Fruit fly (Drosophila melanogaster) whole organism, embryonic: ENCODE measurements around the gene CG6652.

Experiments
- Blimp-1 ChIP-seq: fragments of 200-800 bp; sonication (Bioruptor generic); optimal IDR thresholded peaks from 3 replicates; lab custom pipeline; 2018; ENCODE audit warnings: missing biosample characterization, missing genetic modification characterization, mild to moderate bottlenecking, moderate library complexity, missing genetic modification reagents
- CG10431 ChIP-seq: fragments of 200-800 bp; sonication (Bioruptor generic); optimal IDR thresholded peaks from 3 replicates; lab custom pipeline; 2018; ENCODE audit warnings: missing biosample characterization, mild to moderate bottlenecking, missing genetic modification characterization
- CG11085 ChIP-seq: fragments of 200-800 bp; sonication (Bioruptor generic); IDR thresholded peaks from 2 replicates; pipeline ENCODE4 v1.3.6; 2022; ENCODE audit warnings: missing biosample characterization, missing genetic modification characterization
- CG11093 ChIP-seq: fragments of 200-800 bp; sonication (Bioruptor generic); IDR thresholded peaks from 3 replicates; pipeline ENCODE4 v1.3.6; 2022; ENCODE audit warnings: missing biosample characterization, missing genetic modification characterization
- CG1233 ChIP-seq: fragments of 200-800 bp; sonication (Bioruptor generic); optimal IDR thresholded peaks from 4 replicates; lab custom pipeline; 2018; ENCODE audit warnings: missing biosample characterization, mild to moderate bottlenecking, missing genetic modification characterization
- CG15011 ChIP-seq: fragments of 200-800 bp; sonication (Bioruptor generic); optimal IDR thresholded peaks from 3 replicates; lab custom pipeline; 2018; ENCODE audit warnings: missing biosample characterization, mild to moderate bottlenecking, missing genetic modification characterization
- CG15479 ChIP-seq: fragments of 200-800 bp; sonication (Bioruptor generic); optimal IDR thresholded peaks from 3 replicates; lab custom pipeline; 2019; ENCODE audit warnings: missing biosample characterization, mild to moderate bottlenecking, missing genetic modification characterization, moderate library complexity
- CG2129 ChIP-seq: fragments of 200-800 bp; sonication (Bioruptor generic); IDR thresholded peaks from 2 replicates; pipeline ENCODE4 v1.3.6; 2022; ENCODE audit warnings: missing biosample characterization, missing genetic modification characterization; ENCODE audit not compliant: partially characterized antibody
- CG33213 ChIP-seq: fragments of 200-800 bp; sonication (Bioruptor generic); optimal IDR thresholded peaks from 3 replicates; lab custom pipeline; 2016; ENCODE audit warnings: missing biosample characterization, missing genetic modification characterization
- CG3407 ChIP-seq: fragments of 200-800 bp; sonication (Bioruptor generic); optimal IDR thresholded peaks from 2 replicates; lab custom pipeline; 2018; ENCODE audit warnings: missing biosample characterization, mild to moderate bottlenecking, missing genetic modification characterization
- CG3726 ChIP-seq: fragments of 200-800 bp; sonication (Bioruptor generic); IDR thresholded peaks from 3 replicates; pipeline ENCODE4, ENCODE4 v1.3.6; 2022; ENCODE audit warnings: missing biosample characterization, missing genetic modification characterization
- CG4707 ChIP-seq: fragments of 200-800 bp; sonication (Bioruptor generic); optimal IDR thresholded peaks from 2 replicates; lab custom pipeline; 2018; ENCODE audit warnings: missing biosample characterization, mild to moderate bottlenecking, missing genetic modification characterization, moderate library complexity
- CG6254 ChIP-seq: fragments of 200-800 bp; sonication (Bioruptor generic); optimal IDR thresholded peaks from 3 replicates; lab custom pipeline; 2017; ENCODE audit warnings: mild to moderate bottlenecking, missing biosample characterization, missing genetic modification reagents, missing genetic modification characterization
- CG6654 ChIP-seq: fragments of 200-800 bp; sonication (Bioruptor generic); optimal IDR thresholded peaks from 2 replicates; lab custom pipeline; 2017; ENCODE audit warnings: missing biosample characterization, mild to moderate bottlenecking, missing genetic modification characterization
- CG7372 ChIP-seq: fragments of 200-800 bp; sonication (Bioruptor generic); IDR thresholded peaks from 2 replicates; pipeline ENCODE4 v1.3.6; 2022; ENCODE audit warnings: missing biosample characterization, missing genetic modification characterization
- CG7745 ChIP-seq: fragments of 200-800 bp; sonication (Bioruptor generic); optimal IDR thresholded peaks from 2 replicates; lab custom pipeline; 2018; ENCODE audit warnings: missing biosample characterization, mild to moderate bottlenecking, missing genetic modification characterization, moderate library complexity
- CG8089 ChIP-seq: fragments of 200-800 bp; sonication (Bioruptor generic); optimal IDR thresholded peaks from 3 replicates; lab custom pipeline; 2016; ENCODE audit warnings: missing biosample characterization, missing genetic modification characterization
- CG9609 ChIP-seq: fragments of 200-800 bp; sonication (Bioruptor generic); optimal IDR thresholded peaks from 3 replicates; lab custom pipeline; 2016; ENCODE audit warnings: missing biosample characterization, missing genetic modification characterization
- Drgx ChIP-seq: fragments of 200-800 bp; sonication (Bioruptor generic); IDR thresholded peaks from 2 replicates; pipeline ENCODE4 v1.3.6; 2022; ENCODE audit warnings: missing biosample characterization, missing genetic modification characterization
- Gsc ChIP-seq: fragments of 200-800 bp; sonication (Bioruptor generic); IDR thresholded peaks from 2 replicates; pipeline ENCODE4 v1.3.6; 2022; ENCODE audit warnings: missing biosample characterization, missing genetic modification characterization
- H2.0 ChIP-seq: fragments of 200-800 bp; sonication (Bioruptor generic); IDR thresholded peaks from 2 replicates; pipeline ENCODE4 v1.3.6; 2022; ENCODE audit warnings: missing biosample characterization, missing genetic modification characterization
- HLH3B ChIP-seq: fragments of 200-800 bp; sonication (Bioruptor generic); IDR thresholded peaks from 2 replicates; pipeline ENCODE4 v1.3.6; 2022; ENCODE audit warnings: missing biosample characterization, missing genetic modification characterization
- Hr39 ChIP-seq: fragments of >200 bp; optimal IDR thresholded peaks from 2 replicates; lab custom pipeline; 2017
- Hr51 ChIP-seq, 2 experiments: fragments of 200-800 bp; sonication (Bioruptor generic); optimal IDR thresholded peaks; 2 replicates in 1 of 2; 3 replicates in 1 of 2; lab custom pipeline; 2016 to 2018; ENCODE audit warnings: missing biosample characterization in 2 of 2, missing genetic modification characterization in 2 of 2, mild to moderate bottlenecking in 1 of 2, moderate library complexity in 1 of 2
- Med ChIP-seq: fragments of 200-800 bp; sonication (Bioruptor generic); peaks from one replicate; lab custom pipeline; 2016; ENCODE audit warnings: missing biosample characterization, missing genetic modification characterization, mild to moderate bottlenecking, inconsistent platforms, moderate library complexity
- Xrp1 ChIP-seq: fragments of 200-800 bp; sonication (Bioruptor generic); IDR thresholded peaks from 2 replicates; pipeline ENCODE4 v1.3.6; 2022; ENCODE audit warnings: missing biosample characterization, missing genetic modification characterization
- abd-A ChIP-seq: fragments of 200-800 bp; sonication (Bioruptor generic); optimal IDR thresholded peaks from 3 replicates; lab custom pipeline; 2019; ENCODE audit warnings: missing biosample characterization, mild to moderate bottlenecking, missing genetic modification characterization, moderate library complexity
- cg ChIP-seq: fragments of 200-800 bp; sonication (Bioruptor generic); optimal IDR thresholded peaks from 3 replicates; lab custom pipeline; 2019; ENCODE audit warnings: missing biosample characterization, mild to moderate bottlenecking, missing genetic modification characterization, moderate library complexity
- chif ChIP-seq, 2 experiments: fragments of 200-800 bp; sonication (Bioruptor generic); optimal IDR thresholded peaks; 3 replicates each; lab custom pipeline; 2016; ENCODE audit warnings: missing biosample characterization in 2 of 2, missing genetic modification characterization in 2 of 2
- chm ChIP-seq: fragments of 200-800 bp; sonication (Bioruptor generic); IDR thresholded peaks from 2 replicates; pipeline ENCODE4 v1.3.6; 2022; ENCODE audit warnings: missing biosample characterization, missing genetic modification characterization
- ci ChIP-seq: fragments of 200-800 bp; sonication (Bioruptor generic); IDR thresholded peaks from 3 replicates; pipeline ENCODE4 v1.3.6; 2022; ENCODE audit warnings: missing biosample characterization, missing genetic modification characterization
- dmrt99B ChIP-seq: fragments of 200-800 bp; sonication (Bioruptor generic); optimal IDR thresholded peaks from 2 replicates; lab custom pipeline; 2018; ENCODE audit warnings: missing biosample characterization, mild to moderate bottlenecking, missing genetic modification characterization, moderate library complexity
- exex ChIP-seq: fragments of 200-800 bp; sonication (Bioruptor generic); optimal IDR thresholded peaks from 4 replicates; lab custom pipeline; 2018; ENCODE audit warnings: missing biosample characterization, mild to moderate bottlenecking, missing genetic modification characterization, moderate library complexity
- hth ChIP-seq: fragments of >200 bp; optimal IDR thresholded peaks from 2 replicates; lab custom pipeline; 2017; ENCODE audit warnings: inconsistent platforms
- inv ChIP-seq: fragments of 200-800 bp; sonication (Bioruptor generic); IDR thresholded peaks from 2 replicates; pipeline ENCODE4 v1.3.6; 2022; ENCODE audit warnings: missing biosample characterization, missing genetic modification characterization; ENCODE audit not compliant: partially characterized antibody
- kay ChIP-seq: fragments of 200-800 bp; sonication (Bioruptor generic); optimal IDR thresholded peaks from 2 replicates; lab custom pipeline; 2016; ENCODE audit warnings: missing biosample characterization, missing genetic modification characterization
- knrl ChIP-seq: fragments of 200-800 bp; sonication (Bioruptor generic); IDR thresholded peaks from 3 replicates; pipeline ENCODE4 v1.3.6; 2022; ENCODE audit warnings: missing biosample characterization, missing genetic modification characterization; ENCODE audit not compliant: partially characterized antibody
- lmd ChIP-seq: fragments of 200-800 bp; sonication (Bioruptor generic); IDR thresholded peaks from 2 replicates; pipeline ENCODE4 v1.3.6; 2022; ENCODE audit warnings: missing biosample characterization, missing genetic modification characterization
- nom ChIP-seq: fragments of 200-800 bp; sonication (Bioruptor generic); optimal IDR thresholded peaks from 2 replicates; lab custom pipeline; 2017; ENCODE audit warnings: missing biosample characterization, missing genetic modification characterization, mild to moderate bottlenecking, moderate library complexity, missing genetic modification reagents
- pho ChIP-seq: fragments of 200-800 bp; sonication (Bioruptor generic); optimal IDR thresholded peaks from 2 replicates; lab custom pipeline; 2016; ENCODE audit warnings: missing biosample characterization, missing genetic modification characterization
- rib ChIP-seq: fragments of 200-800 bp; sonication (Bioruptor generic); IDR thresholded peaks from 2 replicates; pipeline ENCODE4 v1.3.6; 2022; ENCODE audit warnings: missing biosample characterization, missing genetic modification characterization
- schlank ChIP-seq: fragments of 200-800 bp; sonication (Bioruptor generic); optimal IDR thresholded peaks from 2 replicates; lab custom pipeline; 2018; ENCODE audit warnings: missing biosample characterization, mild to moderate bottlenecking, missing genetic modification characterization
- seq ChIP-seq: fragments of 200-800 bp; sonication (Bioruptor generic); IDR thresholded peaks from 2 replicates; pipeline ENCODE4 v1.3.6; 2022; ENCODE audit warnings: missing biosample characterization, missing genetic modification characterization
- slbo ChIP-seq: fragments of 200-800 bp; sonication (Bioruptor generic); IDR thresholded peaks from 2 replicates; pipeline ENCODE4 v1.3.6; 2022; ENCODE audit warnings: missing biosample characterization, missing genetic modification characterization
- slou ChIP-seq: fragments of 200-800 bp; sonication (Bioruptor generic); optimal IDR thresholded peaks from 3 replicates; lab custom pipeline; 2016; ENCODE audit warnings: missing biosample characterization, missing genetic modification characterization
- so ChIP-seq: fragments of 200-800 bp; sonication (Bioruptor generic); IDR thresholded peaks from 3 replicates; pipeline ENCODE4 v1.3.6; 2022; ENCODE audit warnings: missing biosample characterization, missing genetic modification characterization
- stc ChIP-seq: fragments of 200-800 bp; sonication (Bioruptor generic); IDR thresholded peaks from 2 replicates; pipeline ENCODE4 v1.3.6; 2022; ENCODE audit warnings: missing biosample characterization, missing genetic modification characterization
- tgo ChIP-seq: fragments of 200-800 bp; sonication (Bioruptor generic); IDR thresholded peaks from 3 replicates; pipeline ENCODE4 v1.3.6; 2022; ENCODE audit warnings: missing biosample characterization, missing genetic modification characterization
- usp ChIP-seq: fragments of >200 bp; optimal IDR thresholded peaks from 2 replicates; lab custom pipeline; 2017; ENCODE audit warnings: missing biosample characterization, missing genetic modification characterization

The CG6652 gene

DNA sequence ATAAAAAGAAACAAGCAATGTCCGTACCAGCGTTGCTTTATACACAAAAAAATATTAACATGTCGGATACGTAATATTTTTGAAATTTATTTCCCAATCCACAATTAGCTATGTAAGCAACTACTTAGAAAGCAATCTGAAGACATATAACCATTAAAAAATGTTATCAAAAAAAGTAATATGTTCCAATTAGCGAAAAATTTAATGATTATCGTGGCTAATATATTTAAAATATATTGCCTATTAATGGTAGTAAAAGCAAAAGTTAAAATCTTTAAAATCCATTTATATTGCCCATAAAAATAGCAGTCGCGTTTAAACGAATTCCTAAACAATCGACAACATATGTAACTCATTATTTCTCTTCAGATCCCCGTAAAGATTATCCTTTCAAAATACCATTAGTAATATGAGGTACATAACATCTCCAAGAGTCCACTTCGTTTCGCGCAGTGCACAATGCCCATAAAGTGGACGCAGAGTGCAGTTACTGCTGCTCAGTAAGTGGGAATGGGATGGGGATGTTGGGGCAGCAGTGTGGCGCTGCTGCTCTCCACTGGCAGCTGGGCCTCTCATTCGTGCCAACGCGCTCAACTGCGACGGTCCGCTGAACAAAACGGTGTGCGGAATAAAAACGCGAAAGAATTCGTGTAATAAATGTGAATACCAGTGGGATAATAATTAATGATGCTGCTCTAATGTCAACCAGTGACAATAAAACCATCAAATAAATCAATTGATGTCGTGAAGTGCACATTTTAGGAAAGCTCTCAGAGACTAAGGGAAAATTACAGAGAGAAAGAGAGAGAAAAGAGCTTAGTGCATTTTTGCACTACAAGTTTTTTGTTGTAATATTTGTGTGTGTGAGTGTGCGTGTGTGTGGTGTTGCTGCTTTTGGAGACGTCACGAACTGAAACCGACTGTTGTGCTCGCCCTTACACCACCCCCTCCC is 36.3 kb downstream of the CG6652 start (continued):
- TF ChIP-seq chif (GFP tag; optimal IDR thresholded peaks at IDR 0.05; lab: Kevin White, UChicago) (peak in 1 of 2 experiments; percentile 39), lmd (GFP tag; lab: Robert Waterston, UW) (peak; percentile 27; the same call in 1 of the 2 replicates), CG3407 (GFP tag; lab: Kevin White, UChicago) (peak; percentile 11), knrl (GFP tag; lab: Robert Waterston, UW) (no peak), Gsc (GFP tag; lab: Robert Waterston, UW) (no peak), CG15479 (GFP tag; lab: Kevin White, UChicago) (no peak), so (GFP tag; lab: Robert Waterston, UW) (no peak), CG9609 (GFP tag; lab: Kevin White, UChicago) (no peak), nom (GFP tag; lab: Kevin White, UChicago) (peak; percentile 60), CG7745 (tag; lab: Kevin White, UChicago) (no peak), dmrt99B (tag; lab: Kevin White, UChicago) (peak; percentile 73), inv (no peak), CG6254 (GFP tag; lab: Kevin White, UChicago) (peak; percentile 53), rib (GFP tag; lab: Robert Waterston, UW) (no peak), chm (GFP tag; lab: Robert Waterston, UW) (0 out of 2 replicates have a peak, but pooled peaks have one; percentile 50), exex (tag; lab: Kevin White, UChicago) (no peak), CG2129 (no peak), Med (GFP tag; lab: Kevin White, UChicago) (peak; percentile 79), ci (GFP tag; lab: Robert Waterston, UW) (peak; percentile 72; the same call in 2 of the 3 replicates), schlank (tag; lab: Kevin White, UChicago) (no peak), usp (no peak), CG4707 (GFP tag; lab: Kevin White, UChicago) (no peak), Hr39 (lab: Kevin White, UChicago) (no peak), slou (GFP tag; lab: Kevin White, UChicago) (no peak), pho (GFP tag; lab: Kevin White, UChicago) (no peak), abd-A (peak; percentile 56), H2.0 (GFP tag; lab: Robert Waterston, UW) (0 out of 2 replicates have a peak, but pooled peaks have one; percentile 7), seq (GFP tag; lab: Robert Waterston, UW) (0 out of 2 replicates have a peak, but pooled peaks have one; percentile 18), CG8089 (GFP tag; lab: Kevin White, UChicago) (peak; percentile 2), stc (GFP tag; lab: Robert Waterston, UW) (no peak), CG15011 (GFP tag; lab: Kevin White, UChicago) (peak; percentile 52), Blimp-1 (GFP tag; lab: Kevin White, UChicago) (no peak), HLH3B (GFP tag; lab: Robert Waterston, UW) (peak; percentile 39; the same call in 1 of the 2 replicates), CG7372 (GFP tag; lab: Robert Waterston, UW) (0 out of 2 replicates have a peak, but pooled peaks have one; percentile 23), CG3726 (peak; percentile 28; the same call in 1 of the 3 replicates), CG33213 (no peak), CG11093 (GFP tag; lab: Robert Waterston, UW) (no peak), Xrp1 (GFP tag; lab: Robert Waterston, UW) (peak; percentile 21; the same call in 1 of the 2 replicates), hth (lab: Kevin White, UChicago) (no peak), tgo (GFP tag; lab: Robert Waterston, UW) (peak; percentile 20; the same call in 2 of the 3 replicates), Hr51 (GFP tag; optimal IDR thresholded peaks at IDR 0.05; lab: Kevin White, UChicago) (peak; percentile 18 to 64), cg (peak; percentile 52), slbo (GFP tag; lab: Robert Waterston, UW) (peak; percentile 67), CG6654 (GFP tag; lab: Kevin White, UChicago) (peak; percentile 32), CG11085 (GFP tag; lab: Robert Waterston, UW) (no peak), kay (GFP tag; lab: Kevin White, UChicago) (peak; percentile 38), CG1233 (GFP tag; lab: Kevin White, UChicago) (no peak), Drgx (GFP tag; lab: Robert Waterston, UW) (peak; percentile 80), CG10431 (GFP tag; lab: Kevin White, UChicago) (no peak)
